Worm (Caenorhabditis elegans): Measurements from ENCODE around the gene lgc-29.

Gene lgc-29

ce11 chrV:4138688-4139087 lies at the start of gene lgc-29:
lgc-29 (plus strand) TSS chrV:4138988.
- no peak for TF ChIP-seq lin-13 (GFP tag; optimal IDR thresholded peaks at IDR 0.05)
- no peak for TF ChIP-seq nhr-77 (tag; optimal IDR thresholded peaks at IDR 0.05)
- TF ChIP-seq Y55F3AM.14 (GFP tag; optimal IDR thresholded peaks at IDR 0.05): no peak
- no peak for TF ChIP-seq ceh-16 (tag; optimal IDR thresholded peaks at IDR 0.05)
- no peak for TF ChIP-seq nhr-21 (tag; optimal IDR thresholded peaks at IDR 0.05)
- TF ChIP-seq peb-1 (tag; optimal IDR thresholded peaks at IDR 0.05): no peak
- no peak for TF ChIP-seq R02D3.7 (tag; optimal IDR thresholded peaks at IDR 0.05)
- no peak for TF ChIP-seq mab-5 (tag; optimal IDR thresholded peaks at IDR 0.05)
- TF ChIP-seq aly-2 (tag; optimal IDR thresholded peaks at IDR 0.05): no peak
- no peak for TF ChIP-seq nhr-10 (tag; optimal IDR thresholded peaks at IDR 0.05)
- TF ChIP-seq ztf-4 (tag; optimal IDR thresholded peaks at IDR 0.05): no peak

ce11 chrV:4094740-4095139 lies 44.0 kb upstream of the lgc-29 start, which contains the start of gene nhr-181:
nhr-181 (plus strand) TSS chrV:4095040.
- TF ChIP-seq mab-5 (tag; optimal IDR thresholded peaks at IDR 0.05) (no peak), dmd-4 (tag; optimal IDR thresholded peaks at IDR 0.05) (no peak), lin-13 (GFP tag; optimal IDR thresholded peaks at IDR 0.05) (no peak), nhr-77 (tag; optimal IDR thresholded peaks at IDR 0.05) (no peak), nhr-6 (tag; optimal IDR thresholded peaks at IDR 0.05) (no peak), egl-27 (tag; optimal IDR thresholded peaks at IDR 0.05) (no peak), F13H6.1 (tag; optimal IDR thresholded peaks at IDR 0.05) (no peak), ztf-4 (tag; optimal IDR thresholded peaks at IDR 0.05) (no peak), gmeb-1 (tag; optimal IDR thresholded peaks at IDR 0.05) (no peak), nhr-11 (tag; optimal IDR thresholded peaks at IDR 0.05) (no peak), ZK546.5 (tag; optimal IDR thresholded peaks at IDR 0.05) (no peak)

ce11 chrV:4101567-4101966 lies 37.2 kb upstream of the lgc-29 start, which contains the start of gene srj-40:
srj-40 (plus strand) TSS chrV:4101867.
- TF ChIP-seq R02D3.7 (tag; optimal IDR thresholded peaks at IDR 0.05) (no peak), zag-1 (tag; optimal IDR thresholded peaks at IDR 0.05) (no peak), ztf-1 (GFP tag; conservative IDR thresholded peaks at IDR 0.05) (no peak), gmeb-1 (tag; optimal IDR thresholded peaks at IDR 0.05) (no peak), nhr-11 (tag; optimal IDR thresholded peaks at IDR 0.05) (no peak), nhr-12 (tag; optimal IDR thresholded peaks at IDR 0.05) (no peak), ceh-82 (tag; optimal IDR thresholded peaks at IDR 0.05) (no peak), snpc-4 (tag; optimal IDR thresholded peaks at IDR 0.05) (no peak), alr-1 (tag; optimal IDR thresholded peaks at IDR 0.05) (no peak), lsy-2 (tag; optimal IDR thresholded peaks at IDR 0.05) (no peak), ztf-4 (tag; optimal IDR thresholded peaks at IDR 0.05) (no peak), lin-39 (tag; optimal IDR thresholded peaks at IDR 0.05) (no peak), ama-1 (optimal IDR thresholded peaks at IDR 0.05) (no peak), unc-39 (tag; optimal IDR thresholded peaks at IDR 0.05) (no peak), Y55F3AM.14 (GFP tag; optimal IDR thresholded peaks at IDR 0.05) (no peak), mdl-1 (tag; optimal IDR thresholded peaks at IDR 0.05) (no peak)

ce11 chrV:4104298-4104697 lies 34.5 kb upstream of the lgc-29 start, which contains the start of gene srj-39:
srj-39 (plus strand) TSS chrV:4104598.
- TF ChIP-seq sem-4 (tag; optimal IDR thresholded peaks at IDR 0.05) (no peak), ceh-16 (tag; optimal IDR thresholded peaks at IDR 0.05) (no peak), nhr-10 (tag; optimal IDR thresholded peaks at IDR 0.05) (no peak), peb-1 (tag; optimal IDR thresholded peaks at IDR 0.05) (no peak), ceh-82 (tag; optimal IDR thresholded peaks at IDR 0.05) (no peak), skn-1 (tag; optimal IDR thresholded peaks at IDR 0.05) (no peak), alr-1 (tag; optimal IDR thresholded peaks at IDR 0.05) (no peak), aly-2 (tag; optimal IDR thresholded peaks at IDR 0.05) (no peak), nhr-25 (tag; optimal IDR thresholded peaks at IDR 0.05) (no peak), zag-1 (tag; optimal IDR thresholded peaks at IDR 0.05) (no peak), sma-3 (GFP tag; optimal IDR thresholded peaks at IDR 0.05) (no peak), elt-3 (tag; optimal IDR thresholded peaks at IDR 0.05) (no peak), mbf-1 (tag; optimal IDR thresholded peaks at IDR 0.05) (no peak), unc-62 (GFP tag; optimal IDR thresholded peaks at IDR 0.05) (no peak), lsy-2 (tag; optimal IDR thresholded peaks at IDR 0.05) (no peak), C34F6.9 (tag; optimal IDR thresholded peaks at IDR 0.05) (no peak)

- TF ChIP-seq Y55F3AM.14 (GFP tag; optimal IDR thresholded peaks at IDR 0.05): no peak
- no peak for TF ChIP-seq elt-1 (tag; optimal IDR thresholded peaks at IDR 0.05)
- TF ChIP-seq dmd-4 (tag; optimal IDR thresholded peaks at IDR 0.05): no peak
- no peak for TF ChIP-seq unc-62 (GFP tag; optimal IDR thresholded peaks at IDR 0.05)
- no peak for TF ChIP-seq mab-5 (tag; optimal IDR thresholded peaks at IDR 0.05)
- no peak for TF ChIP-seq C34F6.9 (tag; optimal IDR thresholded peaks at IDR 0.05)
- no peak for TF ChIP-seq nhr-11 (tag; optimal IDR thresholded peaks at IDR 0.05)
- no peak for TF ChIP-seq nhr-25 (tag; optimal IDR thresholded peaks at IDR 0.05)
- no peak for TF ChIP-seq peb-1 (tag; optimal IDR thresholded peaks at IDR 0.05)
- no peak for TF ChIP-seq mdl-1 (tag; optimal IDR thresholded peaks at IDR 0.05)
- no peak for TF ChIP-seq lsy-2 (tag; optimal IDR thresholded peaks at IDR 0.05)
- no peak for TF ChIP-seq fos-1 (tag; optimal IDR thresholded peaks at IDR 0.05)
Observed at ce11 chrV:4106688-4107087, 32.1 kb upstream of the lgc-29 start.
